Fruit fly (Drosophila melanogaster) whole organism, embryonic: ENCODE data around the gene CG13002.

Experiments used
- CG10209 ChIP-seq: fragments of 200-800 bp; sonication (Bioruptor generic); optimal IDR thresholded peaks from 3 replicates; lab custom pipeline; 2017; ENCODE audit warnings: missing biosample characterization, mild to moderate bottlenecking, missing genetic modification characterization, missing genetic modification reagents
- Dp ChIP-seq: fragments of 200-800 bp; sonication (Bioruptor generic); optimal IDR thresholded peaks from 2 replicates; lab custom pipeline; 2018; ENCODE audit warnings: missing biosample characterization, mild to moderate bottlenecking, missing genetic modification characterization, moderate library complexity

dm6 chrX:16907675-16908074 lies 18.1 kb downstream of the CG13002 start:
- TF ChIP-seq CG10209 (GFP tag; lab: Kevin White, UChicago) = no peak
- TF ChIP-seq Dp (GFP tag; lab: Kevin White, UChicago) = no peak
